Fruit fly (Drosophila melanogaster) whole organism, adult: ENCODE data around the gene Ac78C.

ENCODE experiments used
- CG11617 ChIP-seq: fragments of 200-800 bp; sonication (Bioruptor generic); optimal IDR thresholded peaks from 2 replicates; lab custom pipeline; 2017; ENCODE audit warnings: mild to moderate bottlenecking, missing biosample characterization, missing genetic modification reagents, missing genetic modification characterization
- CG12768 ChIP-seq: fragments of 200-800 bp; sonication (Bioruptor generic); optimal IDR thresholded peaks from 2 replicates; lab custom pipeline; 2017; ENCODE audit warnings: missing biosample characterization, missing genetic modification characterization, mild to moderate bottlenecking, moderate library complexity, missing genetic modification reagents
- CG14711 ChIP-seq: fragments of 200-800 bp; sonication (Bioruptor generic); optimal IDR thresholded peaks from 2 replicates; lab custom pipeline; 2018; ENCODE audit warnings: missing biosample characterization, mild to moderate bottlenecking, missing genetic modification characterization, moderate library complexity
- CG1620 ChIP-seq: fragments of 200-800 bp; sonication (Bioruptor generic); optimal IDR thresholded peaks from 2 replicates; lab custom pipeline; 2016; ENCODE audit warnings: missing biosample characterization, missing genetic modification characterization
- CG33017 ChIP-seq: fragments of 200-800 bp; sonication (Bioruptor generic); optimal IDR thresholded peaks from 2 replicates; lab custom pipeline; 2018; ENCODE audit warnings: missing biosample characterization, mild to moderate bottlenecking, missing genetic modification characterization, moderate library complexity
- CG5204 ChIP-seq: fragments of 200-800 bp; sonication (Bioruptor generic); optimal IDR thresholded peaks from 2 replicates; lab custom pipeline; 2016; ENCODE audit warnings: missing biosample characterization, missing genetic modification characterization
- CG7045 ChIP-seq: fragments of 200-800 bp; sonication (Bioruptor generic); optimal IDR thresholded peaks from 2 replicates; lab custom pipeline; 2017; ENCODE audit warnings: missing biosample characterization, mild to moderate bottlenecking, missing genetic modification characterization
- CG7101 ChIP-seq: fragments of 200-800 bp; sonication (Bioruptor generic); optimal IDR thresholded peaks from 2 replicates; lab custom pipeline; 2018; ENCODE audit warnings: missing biosample characterization, mild to moderate bottlenecking, missing genetic modification characterization, moderate library complexity
- Clk ChIP-seq: fragments of 200-800 bp; sonication (Bioruptor generic); optimal IDR thresholded peaks from 2 replicates; lab custom pipeline; 2017; ENCODE audit warnings: missing biosample characterization, missing genetic modification characterization
- Crg-1 ChIP-seq: fragments of 200-800 bp; sonication (Bioruptor generic); optimal IDR thresholded peaks from 2 replicates; lab custom pipeline; 2016; ENCODE audit warnings: missing biosample characterization, missing genetic modification characterization
- Hr96 ChIP-seq: fragments of 200-800 bp; sonication (Bioruptor generic); optimal IDR thresholded peaks from 2 replicates; lab custom pipeline; 2016; ENCODE audit warnings: missing biosample characterization, missing genetic modification characterization
- Mnt ChIP-seq: fragments of 200-800 bp; sonication (Bioruptor generic); optimal IDR thresholded peaks from 2 replicates; lab custom pipeline; 2016; ENCODE audit warnings: missing biosample characterization, mild to moderate bottlenecking, missing genetic modification characterization
- bab1 ChIP-seq: fragments of 200-800 bp; sonication (Bioruptor generic); optimal IDR thresholded peaks from 3 replicates; lab custom pipeline; 2019; ENCODE audit warnings: missing biosample characterization, mild to moderate bottlenecking, missing genetic modification characterization, moderate library complexity
- cic ChIP-seq: fragments of 200-800 bp; sonication (Bioruptor generic); optimal IDR thresholded peaks from 2 replicates; lab custom pipeline; 2017; ENCODE audit warnings: missing biosample characterization, mild to moderate bottlenecking, missing genetic modification characterization, moderate library complexity
- cnc ChIP-seq, 2 experiments: fragments of >200 bp; optimal IDR thresholded peaks; 2 replicates each; lab custom pipeline; 2017
- kay ChIP-seq: fragments of 200-800 bp; sonication (Bioruptor generic); peaks from one replicate; lab custom pipeline; 2016; ENCODE audit warnings: missing biosample characterization, missing genetic modification characterization, borderline replicate concordance
- ovo ChIP-seq: fragments of 200-800 bp; sonication (Bioruptor generic); optimal IDR thresholded peaks from 2 replicates; lab custom pipeline; 2016; ENCODE audit warnings: missing biosample characterization, missing genetic modification characterization
- pad ChIP-seq: fragments of 200-800 bp; sonication (Bioruptor generic); optimal IDR thresholded peaks from 3 replicates; lab custom pipeline; 2017; ENCODE audit warnings: missing biosample characterization, missing genetic modification characterization, mild to moderate bottlenecking, moderate library complexity, missing genetic modification reagents
- tj ChIP-seq: fragments of 200-800 bp; sonication (Bioruptor generic); optimal IDR thresholded peaks from 3 replicates; lab custom pipeline; 2017; ENCODE audit warnings: missing biosample characterization, mild to moderate bottlenecking, missing genetic modification characterization, moderate library complexity
- toe ChIP-seq: fragments of 200-800 bp; sonication (Bioruptor generic); optimal IDR thresholded peaks from 2 replicates; lab custom pipeline; 2016; ENCODE audit warnings: missing biosample characterization, missing genetic modification characterization

Ac78C gene

dm6 chr3L:21196563-21196962, 24.8 kb upstream of the Ac78C start, which contains the start of the genes Targ3 and park:
Gene Targ3 (plus strand): TSS chr3L:21196831.
Gene park (minus strand): TSS chr3L:21196853.
- TF ChIP-seq tj (GFP tag; lab: Kevin White, UChicago) (peak; percentile 30), CG7045 (GFP tag; lab: Kevin White, UChicago) (peak; percentile 14), kay (GFP tag; lab: Kevin White, UChicago) (no peak), CG1620 (GFP tag; lab: Kevin White, UChicago) (peak; percentile 85), CG5204 (GFP tag; lab: Kevin White, UChicago) (peak; percentile 59), toe (GFP tag; lab: Kevin White, UChicago) (peak; percentile 56), pad (GFP tag; lab: Kevin White, UChicago) (peak; percentile 1), CG7101 (peak; percentile 47), bab1 (GFP tag; lab: Kevin White, UChicago) (peak; percentile 50), Mnt (GFP tag; lab: Kevin White, UChicago) (peak; percentile 37), CG11617 (GFP tag; lab: Kevin White, UChicago) (peak; percentile 49), Crg-1 (peak; percentile 82), cnc (optimal IDR thresholded peaks at IDR 0.05; lab: Kevin White, UChicago) (no peak), Clk (GFP tag; lab: Kevin White, UChicago) (no peak), Hr96 (GFP tag; lab: Kevin White, UChicago) (peak; percentile 31), CG33017 (tag; lab: Kevin White, UChicago) (peak; percentile 9), ovo (GFP tag; lab: Kevin White, UChicago) (peak; percentile 53), CG14711 (peak; percentile 23), CG12768 (GFP tag; lab: Kevin White, UChicago) (peak; percentile 9), cic (peak; percentile 2)

DNA sequence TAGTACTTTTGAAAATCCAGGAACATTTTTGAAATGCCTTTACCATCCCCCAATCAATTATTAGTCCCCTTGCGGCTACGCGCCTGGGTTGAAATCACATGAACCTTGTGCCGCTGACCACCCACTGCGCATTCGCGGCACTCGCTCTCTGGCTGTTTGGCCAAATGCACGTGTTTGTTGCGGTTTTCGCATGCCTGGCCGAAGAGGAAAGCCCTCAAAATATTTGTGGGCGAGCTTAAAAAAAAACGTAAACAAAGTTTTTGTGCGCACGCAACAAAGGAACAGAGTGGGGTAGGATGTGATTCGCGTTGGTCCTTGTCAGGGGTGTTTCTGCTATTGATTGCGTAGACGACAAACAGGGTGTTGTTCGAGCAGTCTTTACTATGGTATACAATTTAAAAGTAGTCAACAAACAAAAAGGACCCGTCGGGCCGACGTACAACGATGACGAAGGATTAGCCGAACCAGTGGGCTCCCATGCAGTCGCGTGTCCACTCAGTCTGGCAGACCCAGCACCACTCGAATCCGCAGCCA, 22.7 kb upstream of the Ac78C start:
- peak; percentile 9 for TF ChIP-seq cic
- no peak for TF ChIP-seq CG12768 (GFP tag; lab: Kevin White, UChicago)
- no peak for TF ChIP-seq Hr96 (GFP tag; lab: Kevin White, UChicago)
- no peak for TF ChIP-seq tj (GFP tag; lab: Kevin White, UChicago)
- TF ChIP-seq Clk (GFP tag; lab: Kevin White, UChicago), result no peak
- TF ChIP-seq CG5204 (GFP tag; lab: Kevin White, UChicago), result no peak
- peak; percentile 33 for TF ChIP-seq Mnt (GFP tag; lab: Kevin White, UChicago)
- TF ChIP-seq CG7045 (GFP tag; lab: Kevin White, UChicago), result no peak
- TF ChIP-seq CG7101, result no peak
- no peak for TF ChIP-seq ovo (GFP tag; lab: Kevin White, UChicago)
- no peak for TF ChIP-seq toe (GFP tag; lab: Kevin White, UChicago)

DNA sequence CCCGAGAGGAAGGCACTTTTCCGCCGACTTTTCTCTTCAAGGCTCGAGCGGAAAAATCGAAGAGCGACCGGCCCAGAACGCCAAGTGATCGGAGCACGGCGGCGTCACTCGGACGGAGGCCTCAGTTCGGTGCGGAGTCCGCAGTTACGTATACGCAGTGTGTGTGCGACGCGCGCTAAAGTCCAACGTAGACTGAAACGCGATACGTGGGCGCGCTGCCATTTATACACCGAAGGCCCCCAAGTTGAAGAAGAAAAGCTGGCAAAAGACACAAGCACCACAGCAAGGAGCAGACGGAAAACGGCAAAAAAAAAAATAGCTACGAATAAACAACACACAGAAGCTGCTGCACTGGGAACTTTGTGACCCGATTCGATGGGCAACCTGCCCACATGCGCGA, 21.4 kb upstream of the Ac78C start, which contains the start of gene CG42337:
TSS of gene CG42337 (minus strand) at position 194 of the 400 bp plus-strand sequence.
- peak; percentile 43 for TF ChIP-seq Mnt (GFP tag; lab: Kevin White, UChicago)
- no peak for TF ChIP-seq cnc (optimal IDR thresholded peaks at IDR 0.05; lab: Kevin White, UChicago)
- no peak for TF ChIP-seq Crg-1
- TF ChIP-seq CG7101, result no peak
- TF ChIP-seq toe (GFP tag; lab: Kevin White, UChicago), result peak; percentile 55
- no peak for TF ChIP-seq CG11617 (GFP tag; lab: Kevin White, UChicago)
- TF ChIP-seq CG5204 (GFP tag; lab: Kevin White, UChicago), result peak; percentile 53
- peak; percentile 42 for TF ChIP-seq CG12768 (GFP tag; lab: Kevin White, UChicago)
- no peak for TF ChIP-seq Clk (GFP tag; lab: Kevin White, UChicago)
- TF ChIP-seq CG33017 (tag; lab: Kevin White, UChicago), result no peak
- peak; percentile 60 for TF ChIP-seq Hr96 (GFP tag; lab: Kevin White, UChicago)
- peak; percentile 55 for TF ChIP-seq cic

DNA sequence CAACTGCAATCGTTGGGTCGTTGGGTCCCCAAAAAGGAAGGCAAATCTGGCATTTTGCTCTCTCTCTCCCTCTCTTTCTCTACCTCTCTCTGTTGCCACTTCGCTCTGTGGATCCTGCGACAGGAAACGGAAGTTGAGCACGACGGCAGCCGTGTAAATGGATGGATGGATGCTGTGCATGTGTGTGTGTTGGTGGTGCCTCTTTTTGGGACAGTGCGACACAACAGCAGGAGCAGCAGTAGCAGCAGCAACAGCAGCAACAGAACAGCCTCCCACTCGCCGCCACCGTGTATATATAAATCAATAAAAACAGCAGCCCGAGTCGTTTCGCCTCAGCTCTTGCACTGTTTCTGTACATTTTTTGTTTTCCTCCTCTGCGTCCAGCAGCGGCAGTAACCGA, 20.3 kb upstream of the Ac78C start:
- no peak for TF ChIP-seq Mnt (GFP tag; lab: Kevin White, UChicago)
- TF ChIP-seq ovo (GFP tag; lab: Kevin White, UChicago), result no peak
- TF ChIP-seq CG1620 (GFP tag; lab: Kevin White, UChicago), result no peak
- TF ChIP-seq tj (GFP tag; lab: Kevin White, UChicago), result no peak
- no peak for TF ChIP-seq CG12768 (GFP tag; lab: Kevin White, UChicago)
- no peak for TF ChIP-seq pad (GFP tag; lab: Kevin White, UChicago)
- TF ChIP-seq kay (GFP tag; lab: Kevin White, UChicago), result no peak
- TF ChIP-seq Hr96 (GFP tag; lab: Kevin White, UChicago), result no peak
- no peak for TF ChIP-seq cic
- TF ChIP-seq CG11617 (GFP tag; lab: Kevin White, UChicago), result no peak

DNA sequence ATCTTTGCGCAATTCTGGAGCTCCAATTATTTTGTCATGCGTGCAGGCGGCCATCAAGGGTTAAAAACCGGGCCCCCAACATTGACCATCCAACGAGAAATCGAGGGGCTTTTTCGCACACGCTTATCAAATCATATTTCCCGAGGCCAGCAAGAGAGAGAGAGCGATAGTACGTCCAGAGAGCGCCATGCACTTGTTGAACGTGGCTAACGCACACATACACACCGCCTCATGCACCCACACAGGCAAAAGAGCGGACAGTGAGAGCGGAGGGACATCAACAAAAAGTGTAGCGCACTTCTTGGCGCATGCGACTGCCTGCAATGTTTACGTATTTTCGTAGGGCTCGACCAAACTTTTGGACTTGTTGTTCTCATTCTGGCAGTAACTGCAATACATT, 14.8 kb upstream of the Ac78C start:
- TF ChIP-seq CG7101 (no peak), Mnt (GFP tag; lab: Kevin White, UChicago) (no peak), cic (no peak), Crg-1 (no peak), Hr96 (GFP tag; lab: Kevin White, UChicago) (no peak), CG12768 (GFP tag; lab: Kevin White, UChicago) (no peak), CG5204 (GFP tag; lab: Kevin White, UChicago) (no peak), cnc (optimal IDR thresholded peaks at IDR 0.05; lab: Kevin White, UChicago) (no peak), bab1 (GFP tag; lab: Kevin White, UChicago) (no peak), CG14711 (no peak), CG11617 (GFP tag; lab: Kevin White, UChicago) (no peak), CG1620 (GFP tag; lab: Kevin White, UChicago) (no peak), toe (GFP tag; lab: Kevin White, UChicago) (no peak), ovo (GFP tag; lab: Kevin White, UChicago) (no peak)

dm6 chr3L:21185622-21186021, 13.9 kb upstream of the Ac78C start:
- TF ChIP-seq CG11617 (GFP tag; lab: Kevin White, UChicago), result no peak
- TF ChIP-seq ovo (GFP tag; lab: Kevin White, UChicago), result no peak
- TF ChIP-seq CG5204 (GFP tag; lab: Kevin White, UChicago), result no peak
- no peak for TF ChIP-seq tj (GFP tag; lab: Kevin White, UChicago)
- no peak for TF ChIP-seq pad (GFP tag; lab: Kevin White, UChicago)
- no peak for TF ChIP-seq cic
- TF ChIP-seq bab1 (GFP tag; lab: Kevin White, UChicago), result no peak
- no peak for TF ChIP-seq toe (GFP tag; lab: Kevin White, UChicago)
- no peak for TF ChIP-seq Mnt (GFP tag; lab: Kevin White, UChicago)
- TF ChIP-seq Hr96 (GFP tag; lab: Kevin White, UChicago), result no peak
- no peak for TF ChIP-seq CG33017 (tag; lab: Kevin White, UChicago)
- no peak for TF ChIP-seq CG12768 (GFP tag; lab: Kevin White, UChicago)
- no peak for TF ChIP-seq CG14711
- TF ChIP-seq Crg-1, result no peak
- TF ChIP-seq CG1620 (GFP tag; lab: Kevin White, UChicago), result no peak
- TF ChIP-seq kay (GFP tag; lab: Kevin White, UChicago), result no peak
